Worm (Caenorhabditis elegans) whole organism, midembryonic: ENCODE data around the gene sbt-1.

ENCODE experiments used
- flt-1 ChIP-seq: fragments of 200-800 bp; sonication (Bioruptor generic); IDR thresholded peaks from 2 replicates; pipeline ENCODE4 v1.3.6; 2022; ENCODE audit warnings: missing genetic modification characterization, missing compliant biosample characterization
- klf-2 ChIP-seq: fragments of 200-800 bp; sonication (Bioruptor generic); conservative IDR thresholded peaks from 2 replicates; pipeline ENCODE4 v1.3.6; 2022; ENCODE audit warnings: missing genetic modification reagents, missing genetic modification characterization, missing compliant biosample characterization
- ref-1 ChIP-seq: fragments of 200-800 bp; sonication (Bioruptor generic); conservative IDR thresholded peaks from 2 replicates; pipeline ENCODE4 v1.3.6; 2022; ENCODE audit warnings: missing genetic modification reagents, missing genetic modification characterization, missing compliant biosample characterization
- tab-1 ChIP-seq: fragments of 200-800 bp; sonication (Bioruptor generic); IDR thresholded peaks from 2 replicates; pipeline ENCODE4 v1.3.6; 2022; ENCODE audit warnings: missing genetic modification characterization, missing compliant biosample characterization
- ztf-23 ChIP-seq: fragments of 200-800 bp; sonication (Bioruptor generic); IDR thresholded peaks from 2 replicates; pipeline ENCODE4 v1.3.6; 2022; ENCODE audit warnings: missing genetic modification reagents, missing genetic modification characterization, missing compliant biosample characterization
- ztf-29 ChIP-seq: fragments of 200-800 bp; sonication (Bioruptor generic); IDR thresholded peaks from 2 replicates; pipeline ENCODE4 v1.3.6; 2022; ENCODE audit warnings: missing genetic modification reagents, missing genetic modification characterization, missing compliant biosample characterization

DNA sequence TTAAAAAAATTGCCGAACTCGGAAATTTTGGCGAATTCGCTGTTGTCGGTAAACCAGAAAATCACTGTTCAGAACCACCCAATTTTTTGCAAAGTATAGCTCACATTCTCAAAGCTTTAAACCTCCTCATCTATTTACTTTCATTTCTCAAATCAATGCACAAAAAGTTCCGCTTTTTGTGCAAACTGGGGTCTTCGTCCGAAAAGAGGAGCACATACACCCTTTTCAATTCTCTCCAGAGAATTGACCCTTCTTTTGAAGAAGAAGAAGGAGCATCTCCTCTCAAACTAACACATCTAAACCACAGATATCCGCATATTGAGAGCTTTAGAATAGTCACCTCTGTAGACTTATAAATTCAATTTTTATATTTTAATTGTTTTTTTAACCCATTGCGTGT is 46.6 kb upstream of the sbt-1 start:
- TF ChIP-seq ztf-23 (no peak), flt-1 (no peak), ref-1 (GFP tag; lab: Robert Waterston, UW) (no peak), klf-2 (GFP tag; lab: Robert Waterston, UW) (no peak), tab-1 (GFP tag; lab: Robert Waterston, UW) (no peak), ztf-29 (GFP tag; lab: Robert Waterston, UW) (no peak)
